Worm (Caenorhabditis elegans) whole organism, mixed stage, embryonic: ENCODE data around the gene Y69A2AR.32.
A peak's percentile ranks its signal among the peaks of the same experiment; 100 is the strongest.

Experiments
- M03D4.4 ChIP-seq: sonication (generic microtip); optimal IDR thresholded peaks from 2 replicates; lab custom pipeline; 2017; ENCODE audit warnings: mild to moderate bottlenecking, missing genetic modification characterization, missing compliant biosample characterization
- bed-3 ChIP-seq: fragments of 200-800 bp; sonication (Bioruptor generic); optimal IDR thresholded peaks from 3 replicates; lab custom pipeline; 2018; ENCODE audit warnings: mild to moderate bottlenecking, missing genetic modification characterization, moderate library complexity, missing compliant biosample characterization
- ceh-43 ChIP-seq: fragments of 200-800 bp; sonication (Bioruptor generic); optimal IDR thresholded peaks from 2 replicates; lab custom pipeline; 2018; ENCODE audit warnings: mild to moderate bottlenecking, missing genetic modification characterization, moderate library complexity, missing compliant biosample characterization
- ceh-83 ChIP-seq: fragments of 200-800 bp; sonication (Bioruptor generic); optimal IDR thresholded peaks from 2 replicates; lab custom pipeline; 2018; ENCODE audit warnings: mild to moderate bottlenecking, missing genetic modification characterization, missing compliant biosample characterization
- ces-1 ChIP-seq: fragments of 150-350 bp; optimal IDR thresholded peaks from 2 replicates; lab custom pipeline; 2014; ENCODE audit warnings: missing biosample characterization, missing genetic modification reagents, missing genetic modification characterization
- elt-1 ChIP-seq: sonication (generic microtip); optimal IDR thresholded peaks from 2 replicates; lab custom pipeline; 2017; ENCODE audit warnings: missing genetic modification characterization, mild to moderate bottlenecking, missing compliant biosample characterization, antibody characterized with exemption, moderate library complexity, borderline replicate concordance; ENCODE audit not compliant: insufficient read depth
- flh-1 ChIP-seq: fragments of 200-800 bp; sonication (Bioruptor generic); optimal IDR thresholded peaks from 2 replicates; lab custom pipeline; 2018; ENCODE audit warnings: mild to moderate bottlenecking, missing genetic modification characterization, moderate library complexity, missing compliant biosample characterization
- ham-2 ChIP-seq: fragments of 200-800 bp; sonication (Bioruptor generic); optimal IDR thresholded peaks from 2 replicates; lab custom pipeline; 2018; ENCODE audit warnings: mild to moderate bottlenecking, missing genetic modification characterization, missing compliant biosample characterization
- lin-13 ChIP-seq: fragments of 150-350 bp; optimal IDR thresholded peaks from 2 replicates; lab custom pipeline; 2014; ENCODE audit warnings: missing biosample characterization, missing genetic modification characterization
- lin-32 ChIP-seq: fragments of 200-800 bp; sonication (Bioruptor generic); optimal IDR thresholded peaks from 2 replicates; lab custom pipeline; 2018; ENCODE audit warnings: mild to moderate bottlenecking, missing genetic modification characterization, missing compliant biosample characterization
- lsy-2 ChIP-seq: fragments of 150-350 bp; optimal IDR thresholded peaks from 2 replicates; lab custom pipeline; 2014; ENCODE audit warnings: missing biosample characterization, missing genetic modification characterization
- mab-5 ChIP-seq: fragments of 150-350 bp; optimal IDR thresholded peaks from 2 replicates; lab custom pipeline; 2014; ENCODE audit warnings: missing biosample characterization, missing genetic modification characterization
- nhr-237 ChIP-seq: fragments of 150-350 bp; optimal IDR thresholded peaks from 2 replicates; lab custom pipeline; 2014; ENCODE audit warnings: missing biosample characterization, missing genetic modification characterization
- nhr-28 ChIP-seq: fragments of 150-350 bp; optimal IDR thresholded peaks from 2 replicates; lab custom pipeline; 2014; ENCODE audit warnings: missing biosample characterization, missing genetic modification characterization
- sem-2 ChIP-seq: fragments of 200-800 bp; sonication (Bioruptor generic); optimal IDR thresholded peaks from 2 replicates; lab custom pipeline; 2018; ENCODE audit warnings: mild to moderate bottlenecking, missing genetic modification characterization, missing compliant biosample characterization
- snpc-4 ChIP-seq: fragments of 150-350 bp; optimal IDR thresholded peaks from 2 replicates; lab custom pipeline; 2014; ENCODE audit warnings: missing biosample characterization, missing genetic modification characterization
- sptf-1 ChIP-seq: sonication (generic microtip); optimal IDR thresholded peaks from 2 replicates; lab custom pipeline; 2017; ENCODE audit warnings: mild to moderate bottlenecking, missing genetic modification characterization, moderate library complexity, missing compliant biosample characterization
- tbx-8 ChIP-seq: fragments of 200-800 bp; sonication (Bioruptor generic); optimal IDR thresholded peaks from 2 replicates; lab custom pipeline; 2018; ENCODE audit warnings: mild to moderate bottlenecking, missing genetic modification characterization, moderate library complexity, missing compliant biosample characterization
- unc-120 ChIP-seq: sonication (generic microtip); optimal IDR thresholded peaks from 2 replicates; lab custom pipeline; 2017; ENCODE audit warnings: missing genetic modification characterization, missing compliant biosample characterization; ENCODE audit not compliant: poor library complexity, severe bottlenecking
- unc-39 ChIP-seq: fragments of 150-350 bp; optimal IDR thresholded peaks from 2 replicates; lab custom pipeline; 2014; ENCODE audit warnings: missing biosample characterization, missing genetic modification characterization
- ztf-11 ChIP-seq: fragments of 150-350 bp; optimal IDR thresholded peaks from 2 replicates; lab custom pipeline; 2014; ENCODE audit warnings: missing biosample characterization, missing genetic modification characterization

The Y69A2AR.32 gene

ce11 chrIV:2654965-2655364 lies 44.7 kb downstream of the Y69A2AR.32 start:
- TF ChIP-seq lin-32 = no peak
- no peak for TF ChIP-seq nhr-237 (tag; lab: Kevin White, UChicago)
- no peak for TF ChIP-seq sem-2
- no peak for TF ChIP-seq elt-1 (tag; lab: Kevin White, UChicago)
- no peak for TF ChIP-seq ceh-83
- no peak for TF ChIP-seq ztf-11
- no peak for TF ChIP-seq bed-3 (GFP tag; lab: Kevin White, UChicago)
- no peak for TF ChIP-seq mab-5 (tag; lab: Kevin White, UChicago)
- no peak for TF ChIP-seq ceh-43 (GFP tag; lab: Kevin White, UChicago)

DNA sequence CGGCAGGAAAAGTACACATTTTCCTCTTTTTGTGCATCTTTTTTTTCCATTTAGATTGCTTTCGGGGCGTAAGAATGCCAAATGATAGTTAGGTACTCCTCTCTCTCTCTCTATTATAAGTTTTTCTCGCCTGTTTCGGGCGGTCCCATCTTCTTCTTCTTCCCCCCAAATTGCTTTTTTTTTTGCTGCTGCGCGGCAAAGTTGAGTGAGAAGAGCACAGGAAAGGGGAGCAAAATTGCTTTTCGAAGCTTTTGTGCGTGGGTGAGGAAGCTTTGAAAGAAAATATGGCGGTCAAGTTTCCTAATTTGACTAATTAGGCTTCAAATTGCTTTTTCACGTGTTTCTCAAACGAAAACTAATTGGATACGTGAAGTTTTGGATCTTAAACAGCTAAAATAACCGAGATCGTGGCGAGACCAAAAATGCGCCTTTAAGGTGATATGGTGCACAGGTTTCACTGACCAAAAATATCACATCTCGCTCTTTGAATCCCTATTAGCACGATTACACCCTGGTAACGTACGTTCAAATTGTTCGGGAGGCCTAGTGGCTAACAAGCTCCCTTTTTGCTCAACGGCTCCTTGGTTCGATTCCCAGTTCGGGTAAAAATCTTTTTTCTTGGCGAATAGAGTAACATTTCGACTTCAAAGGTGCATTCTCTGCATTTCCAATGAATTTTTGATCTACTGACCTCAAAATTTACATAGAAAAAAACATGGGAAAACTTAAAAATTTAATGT lies 46.3 kb downstream of the Y69A2AR.32 start:
- TF ChIP-seq ces-1 (peak; percentile 46), nhr-28 (tag; lab: Kevin White, UChicago) (no peak), flh-1 (no peak), lsy-2 (tag; lab: Kevin White, UChicago) (no peak), sptf-1 (no peak), ceh-43 (GFP tag; lab: Kevin White, UChicago) (no peak)

ce11 chrIV:2657307-2657706 lies 47.1 kb downstream of the Y69A2AR.32 start:
- TF ChIP-seq unc-120 (tag; lab: Kevin White, UChicago) = no peak
- TF ChIP-seq nhr-237 (tag; lab: Kevin White, UChicago) = no peak
- peak; percentile 11 for TF ChIP-seq ham-2 (GFP tag; lab: Kevin White, UChicago)
- peak; percentile 34 for TF ChIP-seq M03D4.4 (tag; lab: Kevin White, UChicago)
- TF ChIP-seq ceh-83 = peak; percentile 82
- no peak for TF ChIP-seq tbx-8 (GFP tag; lab: Kevin White, UChicago)
- peak; percentile 56 for TF ChIP-seq sem-2
- no peak for TF ChIP-seq unc-39
- TF ChIP-seq bed-3 (GFP tag; lab: Kevin White, UChicago) = no peak

- TF ChIP-seq mab-5 (tag; lab: Kevin White, UChicago) (no peak), lin-32 (no peak), lin-13 (no peak), snpc-4 (no peak), ceh-43 (GFP tag; lab: Kevin White, UChicago) (no peak), elt-1 (tag; lab: Kevin White, UChicago) (no peak), sem-2 (no peak)
Observed at ce11 chrIV:2658733-2659132, 48.5 kb downstream of the Y69A2AR.32 start.
